Fruit fly (Drosophila melanogaster): ENCODE measurements around the gene Svip.

Gene Svip

DNA sequence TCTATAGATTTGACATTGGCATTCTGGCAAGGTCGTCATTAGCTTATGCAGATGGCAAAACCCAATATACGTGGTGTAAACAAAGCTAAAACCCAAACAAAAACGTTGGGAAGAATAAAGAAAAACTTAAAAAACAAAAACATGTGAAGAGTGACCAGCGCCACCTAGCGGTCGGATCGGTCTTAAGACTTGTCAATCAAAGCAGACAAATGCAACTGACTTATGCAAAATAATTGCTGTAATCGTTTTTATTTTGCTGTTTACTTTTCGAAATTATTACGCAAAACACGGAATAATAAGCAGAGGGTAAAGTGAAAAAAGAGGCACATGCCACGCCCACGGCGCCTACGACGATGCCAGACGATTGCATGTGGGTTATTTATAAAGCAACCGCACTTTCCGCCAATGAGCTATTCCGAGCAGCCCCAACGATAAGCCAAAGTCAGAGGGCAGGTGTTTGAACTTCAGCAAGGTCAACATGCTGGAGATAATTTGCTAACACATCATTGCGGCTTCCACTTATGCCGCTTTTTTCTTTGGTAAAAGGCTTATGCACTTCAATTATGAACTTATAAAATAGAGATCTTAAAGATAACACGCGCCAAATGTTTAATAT lies 2.6 kb upstream of the Svip start:
- TF ChIP-seq Sin3A (optimal IDR thresholded peaks at IDR 0.05): no peak
- TF ChIP-seq psq (optimal IDR thresholded peaks at IDR 0.05): no peak
- no peak for TF ChIP-seq ttk (optimal IDR thresholded peaks at IDR 0.05)
- TF ChIP-seq insv (optimal IDR thresholded peaks at IDR 0.05): no peak

DNA sequence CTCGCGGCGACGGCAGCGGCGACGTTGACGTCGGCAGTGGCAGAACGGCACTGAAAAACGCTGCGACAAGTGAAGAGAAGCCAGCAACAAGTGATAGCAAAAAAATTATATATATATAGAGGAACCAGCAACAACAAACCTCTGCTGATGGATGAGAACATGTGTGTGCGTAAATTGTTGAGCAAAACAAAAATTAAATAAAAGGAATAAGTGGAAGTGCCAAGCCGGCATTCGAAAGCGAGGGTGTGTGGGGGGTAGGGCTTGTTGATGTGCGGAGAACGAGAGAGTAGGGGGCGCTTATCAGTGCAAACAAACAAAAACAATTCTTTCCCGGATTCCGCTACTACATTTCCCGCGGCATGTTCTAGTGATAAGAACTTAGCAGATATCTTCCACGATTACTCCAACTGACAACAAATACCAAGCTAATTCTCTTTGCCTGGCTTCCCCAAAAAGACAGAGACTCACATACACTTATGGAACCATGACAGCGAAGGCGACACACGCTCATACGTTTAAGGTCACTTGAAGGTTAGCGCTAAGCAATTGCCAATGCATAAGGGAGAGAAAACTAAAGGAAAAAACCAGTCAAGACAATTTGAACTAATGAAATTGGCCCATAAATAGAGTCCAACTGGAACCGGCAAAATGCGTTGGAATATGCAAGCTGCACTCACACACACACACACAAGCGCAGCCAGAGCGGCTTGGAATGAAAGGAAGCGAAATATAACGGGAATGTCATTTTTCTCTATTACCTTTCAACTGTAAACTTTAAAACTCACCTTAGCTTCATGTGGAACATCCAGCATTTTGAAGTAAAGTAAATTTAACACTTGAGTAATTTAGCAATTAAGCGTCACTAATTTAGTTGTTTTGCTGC lies 728 bp upstream of the Svip start:
- TF ChIP-seq ttk (optimal IDR thresholded peaks at IDR 0.05): no peak
- no peak for TF ChIP-seq Sin3A (optimal IDR thresholded peaks at IDR 0.05)
- TF ChIP-seq insv (optimal IDR thresholded peaks at IDR 0.05): no peak
- no peak for TF ChIP-seq psq (optimal IDR thresholded peaks at IDR 0.05)
- TF ChIP-seq h (optimal IDR thresholded peaks at IDR 0.05): no peak
- no peak for TF ChIP-seq Myc (optimal IDR thresholded peaks at IDR 0.05)

DNA sequence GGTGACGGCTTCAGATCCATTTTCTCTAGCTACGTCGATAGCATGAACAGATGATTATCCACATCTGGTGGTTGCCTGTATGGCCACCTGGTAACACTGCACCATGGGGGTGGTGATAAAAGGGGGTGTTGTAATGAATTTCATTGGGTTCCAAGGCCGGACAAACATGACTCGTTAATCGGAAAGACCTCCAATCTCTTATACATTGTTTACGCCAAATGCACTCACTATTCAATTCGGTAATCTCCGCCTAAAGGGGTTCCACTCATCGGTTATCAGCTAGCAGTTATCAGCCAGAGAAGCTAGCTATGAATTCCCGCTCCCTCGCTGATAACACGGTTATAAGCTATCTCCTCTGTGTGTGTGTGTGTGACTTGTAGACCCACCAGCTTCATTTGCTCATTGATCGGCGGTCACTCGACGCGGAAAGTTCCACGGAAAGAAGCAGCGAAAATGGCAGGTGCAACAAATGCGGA lies 1.5 kb downstream of the Svip start, which contains the start of gene Pdxk:
Gene Pdxk (plus strand): TSS at position 100 of the 476 bp plus-strand sequence.
- TF ChIP-seq Sin3A (optimal IDR thresholded peaks at IDR 0.05) (no peak), Myc (optimal IDR thresholded peaks at IDR 0.05) (no peak), h (optimal IDR thresholded peaks at IDR 0.05) (no peak), ttk (optimal IDR thresholded peaks at IDR 0.05) (no peak), insv (optimal IDR thresholded peaks at IDR 0.05) (no peak), psq (optimal IDR thresholded peaks at IDR 0.05) (no peak)

DNA sequence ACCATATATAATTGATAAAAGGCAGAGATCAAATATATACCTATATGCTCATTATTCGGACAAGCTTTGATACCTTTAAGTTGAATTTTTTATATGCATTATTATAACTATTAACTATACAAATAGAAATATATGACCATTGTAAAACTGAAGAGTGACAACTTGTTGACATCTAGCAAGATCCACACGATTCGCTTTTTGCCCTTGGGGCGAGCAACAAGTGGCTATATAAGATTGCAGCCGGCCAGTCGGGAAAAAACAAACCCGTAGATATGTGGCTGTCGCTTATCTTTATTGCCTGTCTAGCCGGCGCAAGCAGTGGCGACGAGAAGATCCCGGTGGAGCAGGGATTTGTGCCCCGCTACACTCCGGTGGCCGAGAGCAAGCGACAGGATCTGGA lies 3.1 kb downstream of the Svip start, which contains the start of gene CG34456:
Gene CG34456 (plus strand): TSS at position 215 of the 400 bp plus-strand sequence.
- TF ChIP-seq insv (optimal IDR thresholded peaks at IDR 0.05): no peak
- no peak for TF ChIP-seq ttk (optimal IDR thresholded peaks at IDR 0.05)
- no peak for TF ChIP-seq Sin3A (optimal IDR thresholded peaks at IDR 0.05)
- TF ChIP-seq h (optimal IDR thresholded peaks at IDR 0.05): no peak
- no peak for TF ChIP-seq Myc (optimal IDR thresholded peaks at IDR 0.05)
- no peak for TF ChIP-seq psq (optimal IDR thresholded peaks at IDR 0.05)

DNA sequence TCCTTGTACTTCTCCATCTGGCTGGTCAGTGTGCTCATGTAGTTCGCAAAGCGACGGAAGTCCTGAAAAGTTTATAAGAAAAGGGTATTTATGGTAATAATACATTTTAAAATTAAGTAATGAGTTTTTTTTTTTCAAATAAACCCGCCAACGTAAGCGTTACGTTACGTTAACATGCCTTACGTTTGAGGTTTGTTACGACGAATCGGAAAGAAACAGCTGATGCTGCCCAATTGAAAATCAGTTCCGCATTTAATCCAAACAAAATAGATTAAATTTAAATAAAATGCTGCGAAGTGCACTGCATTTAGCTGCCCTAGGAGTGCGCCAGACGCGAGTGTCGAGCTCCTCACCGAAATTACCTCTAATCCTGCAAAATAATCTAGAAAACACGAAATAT lies 5.3 kb downstream of the Svip start, which contains the start of gene mRRF1:
Gene mRRF1 (plus strand): TSS at position 220 of the 400 bp plus-strand sequence.
- TF ChIP-seq ttk (optimal IDR thresholded peaks at IDR 0.05): no peak
- no peak for TF ChIP-seq insv (optimal IDR thresholded peaks at IDR 0.05)
- TF ChIP-seq h (optimal IDR thresholded peaks at IDR 0.05): no peak
- no peak for TF ChIP-seq psq (optimal IDR thresholded peaks at IDR 0.05)
- TF ChIP-seq Sin3A (optimal IDR thresholded peaks at IDR 0.05): no peak
- no peak for TF ChIP-seq Myc (optimal IDR thresholded peaks at IDR 0.05)

DNA sequence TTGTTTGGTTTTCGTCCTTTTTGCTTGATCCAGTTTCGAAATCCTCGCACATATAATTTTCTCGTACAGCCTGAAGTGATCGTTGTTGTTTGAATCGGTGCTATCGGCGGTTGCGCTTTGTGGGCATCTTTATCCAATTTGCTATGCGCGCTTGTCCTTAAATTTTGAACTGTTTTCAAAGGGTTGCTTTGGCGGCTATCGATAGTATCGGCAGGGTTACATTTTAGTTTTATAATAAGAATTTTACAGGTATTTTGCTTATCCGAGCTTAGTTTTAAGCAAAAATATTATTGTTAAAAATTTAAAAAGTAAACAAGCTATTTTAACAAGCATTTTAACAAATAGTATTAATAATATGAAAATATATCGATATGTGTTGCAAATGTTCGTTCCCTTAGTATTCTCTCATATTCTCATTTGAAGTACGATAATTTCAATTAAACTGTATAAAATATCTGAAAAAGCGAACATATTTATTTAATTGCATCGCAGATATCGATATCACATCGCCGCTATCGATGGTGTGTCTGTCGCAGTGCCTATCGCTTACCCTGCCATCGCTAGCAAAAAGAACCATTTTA lies 8.1 kb downstream of the Svip start, which contains the start of the genes Klp67A and CG4452:
Gene Klp67A (minus strand): TSS at position 197 of the 581 bp plus-strand sequence.
Gene CG4452 (plus strand): TSS at position 528 of the 581 bp plus-strand sequence.
- TF ChIP-seq Sin3A (optimal IDR thresholded peaks at IDR 0.05) (no peak), psq (optimal IDR thresholded peaks at IDR 0.05) (peak; percentile 70)

DNA sequence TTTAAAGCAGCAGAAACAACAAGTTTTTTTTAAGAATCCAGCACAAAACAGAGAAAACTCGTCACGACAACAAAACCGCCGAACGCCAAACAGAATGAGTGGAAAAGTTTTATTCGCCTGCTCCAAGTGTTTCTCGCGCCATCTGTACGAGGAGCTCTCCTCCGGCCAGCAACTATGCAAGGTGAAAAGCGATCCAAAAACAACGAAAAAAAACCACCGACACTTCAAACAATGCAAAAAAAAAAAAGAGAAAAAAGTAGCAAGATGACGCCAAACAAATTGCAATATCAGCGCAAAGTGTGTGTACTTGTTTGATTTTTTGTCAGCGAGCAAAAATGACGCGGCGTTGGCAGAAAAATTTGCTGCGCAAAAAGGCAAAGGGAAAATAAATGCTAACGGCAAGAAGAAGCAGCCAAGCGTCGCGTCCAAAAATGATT lies 8.7 kb downstream of the Svip start:
- TF ChIP-seq insv (optimal IDR thresholded peaks at IDR 0.05): no peak

DNA sequence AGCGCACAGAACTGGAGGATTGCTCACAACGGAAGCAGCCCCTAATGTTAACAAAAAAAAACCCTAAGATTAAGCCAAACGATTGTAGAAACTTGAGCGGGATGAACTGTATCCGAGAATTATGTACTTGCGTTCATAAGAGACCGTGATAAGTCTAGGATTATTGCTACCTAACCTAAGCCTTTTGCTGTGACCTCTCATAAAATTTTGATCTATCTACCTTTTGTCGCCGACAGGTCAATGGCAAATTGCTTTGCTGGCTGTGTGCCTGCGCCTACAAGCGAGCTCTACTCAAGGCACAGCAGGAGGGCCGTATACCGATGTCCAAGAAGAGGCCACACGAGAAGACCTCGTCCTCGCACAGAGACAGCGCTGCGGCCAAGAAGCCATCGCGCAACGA lies 9.9 kb downstream of the Svip start:
- TF ChIP-seq h (optimal IDR thresholded peaks at IDR 0.05) (no peak), psq (optimal IDR thresholded peaks at IDR 0.05) (no peak), ttk (optimal IDR thresholded peaks at IDR 0.05) (no peak), Myc (optimal IDR thresholded peaks at IDR 0.05) (no peak), Sin3A (optimal IDR thresholded peaks at IDR 0.05) (no peak), insv (optimal IDR thresholded peaks at IDR 0.05) (no peak)

DNA sequence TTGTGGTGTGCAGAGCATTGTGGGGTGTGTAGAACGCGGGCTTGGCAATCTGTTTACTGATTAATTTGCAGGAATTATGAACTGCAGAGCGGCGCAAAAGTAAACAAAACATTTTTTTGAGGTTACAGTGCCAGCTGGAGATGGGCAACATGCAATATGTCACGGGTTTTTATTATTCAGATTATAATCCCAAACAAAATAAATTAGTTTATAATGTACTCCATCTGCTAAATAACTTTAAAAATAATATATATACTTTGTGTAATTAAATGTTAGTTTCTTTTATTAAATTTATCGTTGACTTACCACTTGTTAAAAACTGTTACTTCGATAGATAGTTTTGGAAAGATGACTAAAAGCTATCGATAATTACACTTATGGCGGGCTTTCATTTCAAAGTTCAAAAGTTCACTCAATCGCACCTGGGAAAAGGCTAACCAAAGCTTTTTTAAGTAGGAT lies 12.1 kb downstream of the Svip start, which contains the start of gene Fdx1:
Gene Fdx1 (minus strand): TSS at position 332 of the 459 bp plus-strand sequence.
- TF ChIP-seq Sin3A (optimal IDR thresholded peaks at IDR 0.05): no peak

DNA sequence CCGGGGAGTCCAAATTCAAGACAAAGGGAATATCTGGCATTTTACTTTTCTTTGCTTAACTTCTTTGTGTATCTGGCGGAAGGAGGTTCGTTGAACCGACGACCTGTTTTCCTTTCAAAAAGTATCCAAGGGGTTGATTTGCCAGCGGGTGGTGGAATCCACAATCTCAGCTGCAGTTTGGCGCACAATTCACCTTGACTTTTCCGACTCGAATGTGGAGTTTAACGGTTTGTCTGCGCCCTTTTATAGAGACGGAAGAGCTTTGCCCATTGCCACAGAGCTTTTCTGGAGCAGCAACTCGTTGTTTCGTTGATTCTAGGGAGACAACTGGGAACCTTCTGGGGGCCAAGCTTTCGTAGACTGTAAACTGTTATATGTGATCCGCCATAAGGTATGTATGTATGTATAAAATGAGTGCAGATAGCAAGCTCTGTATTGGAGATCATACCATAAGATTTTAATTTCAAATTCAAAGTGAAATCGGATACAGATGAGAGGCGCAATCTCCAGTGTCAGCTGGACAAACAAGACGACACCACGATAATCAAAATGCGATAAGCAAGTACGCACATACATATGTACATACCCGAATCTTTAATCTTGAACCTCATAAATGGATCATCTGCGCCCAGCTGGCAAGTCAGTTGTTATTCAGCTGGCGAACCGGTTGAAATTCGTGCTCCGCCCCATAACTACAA lies 13.6 kb downstream of the Svip start, which contains the start of the genes Hsp67Bc, CG4456 and Hsp22:
Gene Hsp67Bc (minus strand): TSS at position 220 of the 698 bp plus-strand sequence.
Gene CG4456 (plus strand): TSS at position 445 of the 698 bp plus-strand sequence.
Gene Hsp22 (plus strand): TSS at position 654 of the 698 bp plus-strand sequence.
- TF ChIP-seq Sin3A (optimal IDR thresholded peaks at IDR 0.05): no peak
- TF ChIP-seq psq (optimal IDR thresholded peaks at IDR 0.05): no peak
- no peak for TF ChIP-seq insv (optimal IDR thresholded peaks at IDR 0.05)
- TF ChIP-seq ttk (optimal IDR thresholded peaks at IDR 0.05): no peak
- no peak for TF ChIP-seq h (optimal IDR thresholded peaks at IDR 0.05)
- no peak for TF ChIP-seq Myc (optimal IDR thresholded peaks at IDR 0.05)

DNA sequence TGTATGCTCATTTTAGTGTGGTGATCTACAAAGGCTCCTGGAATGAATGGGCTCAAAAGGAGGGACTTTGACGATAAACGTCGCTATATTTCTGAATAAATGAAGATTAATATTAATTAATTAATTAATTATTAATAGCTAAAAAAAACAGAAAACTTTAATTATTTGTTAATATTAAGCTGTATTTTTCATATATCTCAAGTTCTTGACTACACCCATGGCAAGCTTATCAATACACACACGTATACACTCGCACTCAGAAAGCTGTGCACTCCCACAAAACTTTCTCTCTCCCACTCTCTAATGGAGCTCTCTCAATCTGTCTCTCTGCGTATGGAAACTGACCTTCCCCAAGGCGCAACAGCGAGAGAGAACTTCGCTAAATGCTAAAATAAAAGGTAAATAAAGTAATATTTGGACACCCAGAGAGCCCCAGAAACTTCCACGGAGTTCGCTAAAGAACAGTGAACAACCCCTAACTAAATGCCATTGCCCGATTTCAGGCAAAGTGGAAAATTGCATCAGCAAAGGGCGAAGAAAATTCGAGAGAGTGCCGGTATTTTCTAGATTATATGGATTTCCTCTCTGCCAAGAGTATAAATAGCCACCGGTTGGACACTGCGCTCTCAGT lies 14.7 kb downstream of the Svip start:
- TF ChIP-seq insv (optimal IDR thresholded peaks at IDR 0.05): no peak
- no peak for TF ChIP-seq psq (optimal IDR thresholded peaks at IDR 0.05)
- TF ChIP-seq ttk (optimal IDR thresholded peaks at IDR 0.05): no peak
- TF ChIP-seq h (optimal IDR thresholded peaks at IDR 0.05): no peak
- TF ChIP-seq Sin3A (optimal IDR thresholded peaks at IDR 0.05): no peak
- no peak for TF ChIP-seq Myc (optimal IDR thresholded peaks at IDR 0.05)

Data from Kc167 (cell line).